Fruit fly (Drosophila melanogaster) Kc167 (cell line): Measurements from ENCODE around the gene Shaw.

Experiments used
- Sin3A ChIP-seq: fragments of >200 bp; optimal IDR thresholded peaks from 2 replicates; lab custom pipeline; 2018; ENCODE audit warnings: missing external identifiers
- h ChIP-seq: fragments of >200 bp; optimal IDR thresholded peaks from 3 replicates; lab custom pipeline; 2018; ENCODE audit warnings: missing external identifiers
- insv ChIP-seq: fragments of >200 bp; optimal IDR thresholded peaks from 3 replicates; lab custom pipeline; 2018; ENCODE audit warnings: missing external identifiers
- psq ChIP-seq: fragments of >200 bp; optimal IDR thresholded peaks from 2 replicates; lab custom pipeline; 2017; ENCODE audit warnings: missing external identifiers

DNA sequence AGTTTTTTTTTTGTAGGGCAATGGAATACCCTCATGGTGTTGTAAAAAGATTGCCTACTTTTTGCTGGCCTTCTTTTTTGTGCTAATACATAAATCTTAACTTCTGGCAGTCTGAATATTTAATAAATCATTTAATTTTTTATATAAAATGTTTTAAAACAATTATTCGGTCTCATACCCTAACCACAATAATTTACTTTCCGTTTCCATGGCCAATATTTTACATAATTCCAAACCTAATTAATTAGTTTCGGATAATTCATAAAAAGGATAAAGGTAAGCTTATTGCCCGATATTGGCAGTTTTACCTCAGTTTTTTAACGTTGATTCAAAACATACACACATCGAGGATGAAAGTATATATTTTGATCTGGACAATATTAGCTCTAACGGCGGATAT lies 18.1 kb upstream of the Shaw start, which contains the start of gene CG42465:
- TF ChIP-seq h (lab: Kevin White, UChicago), result no peak
- TF ChIP-seq insv (lab: Kevin White, UChicago), result no peak
- TF ChIP-seq psq (lab: Kevin White, UChicago), result no peak
- no peak for TF ChIP-seq Sin3A (lab: Kevin White, UChicago)
